Fruit fly (Drosophila melanogaster) whole organism, prepupa: ENCODE measurements around the gene CG10383.

ENCODE experiments used
- Blimp-1 ChIP-seq: fragments of 200-800 bp; sonication (Bioruptor generic); optimal IDR thresholded peaks from 3 replicates; lab custom pipeline; 2017; ENCODE audit warnings: missing biosample characterization, missing genetic modification characterization, mild to moderate bottlenecking, moderate library complexity, missing genetic modification reagents
- CG10631 ChIP-seq: fragments of 200-800 bp; sonication (Bioruptor generic); optimal IDR thresholded peaks from 2 replicates; lab custom pipeline; 2016; ENCODE audit warnings: missing biosample characterization, missing genetic modification characterization
- CG10669 ChIP-seq: fragments of 200-800 bp; sonication (Bioruptor generic); optimal IDR thresholded peaks from 3 replicates; lab custom pipeline; 2018; ENCODE audit warnings: missing biosample characterization, mild to moderate bottlenecking, missing genetic modification characterization, moderate library complexity
- CG11902 ChIP-seq: fragments of 200-800 bp; sonication (Bioruptor generic); optimal IDR thresholded peaks from 3 replicates; lab custom pipeline; 2016; ENCODE audit warnings: missing biosample characterization, missing genetic modification characterization
- CG1621 ChIP-seq: fragments of 200-800 bp; sonication (Bioruptor generic); optimal IDR thresholded peaks from 3 replicates; lab custom pipeline; 2018; ENCODE audit warnings: missing biosample characterization, mild to moderate bottlenecking, missing genetic modification characterization
- CG16779 ChIP-seq: fragments of 200-800 bp; sonication (Bioruptor generic); optimal IDR thresholded peaks from 3 replicates; lab custom pipeline; 2017; ENCODE audit warnings: missing biosample characterization, mild to moderate bottlenecking, missing genetic modification characterization
- CG31627 ChIP-seq: fragments of 200-800 bp; sonication (Bioruptor generic); optimal IDR thresholded peaks from 3 replicates; lab custom pipeline; 2016; ENCODE audit warnings: missing biosample characterization, missing genetic modification characterization
- CG32006 ChIP-seq: fragments of 200-800 bp; sonication (Bioruptor generic); optimal IDR thresholded peaks from 3 replicates; lab custom pipeline; 2017; ENCODE audit warnings: missing biosample characterization, mild to moderate bottlenecking, missing genetic modification characterization
- CG3919 ChIP-seq: fragments of 200-800 bp; sonication (Bioruptor generic); optimal IDR thresholded peaks from 3 replicates; lab custom pipeline; 2016; ENCODE audit warnings: missing biosample characterization, missing genetic modification characterization
- CG6276 ChIP-seq: fragments of 200-800 bp; sonication (Bioruptor generic); optimal IDR thresholded peaks from 2 replicates; lab custom pipeline; 2017; ENCODE audit warnings: missing biosample characterization, mild to moderate bottlenecking, missing genetic modification characterization
- CG6854 ChIP-seq: fragments of 200-800 bp; sonication (Bioruptor generic); optimal IDR thresholded peaks from 2 replicates; lab custom pipeline; 2017; ENCODE audit warnings: missing biosample characterization, mild to moderate bottlenecking, missing genetic modification characterization
- CG8319 ChIP-seq: fragments of 200-800 bp; sonication (Bioruptor generic); optimal IDR thresholded peaks from 3 replicates; lab custom pipeline; 2016; ENCODE audit warnings: missing biosample characterization, missing genetic modification characterization
- CG9139 ChIP-seq: fragments of 200-800 bp; sonication (Bioruptor generic); optimal IDR thresholded peaks from 3 replicates; lab custom pipeline; 2017; ENCODE audit warnings: missing biosample characterization, mild to moderate bottlenecking, missing genetic modification characterization
- Eip75B ChIP-seq: fragments of 200-800 bp; sonication (Bioruptor generic); optimal IDR thresholded peaks from 3 replicates; lab custom pipeline; 2016; ENCODE audit warnings: missing biosample characterization, missing genetic modification characterization
- Eip78C ChIP-seq: fragments of 200-800 bp; sonication (Bioruptor generic); peaks from one replicate; lab custom pipeline; 2016; ENCODE audit warnings: missing biosample characterization, missing genetic modification characterization
- Ets21C ChIP-seq: fragments of 200-800 bp; sonication (Bioruptor generic); optimal IDR thresholded peaks from 3 replicates; lab custom pipeline; 2016; ENCODE audit warnings: missing biosample characterization, missing genetic modification characterization
- Hr38 ChIP-seq: sonication (Bioruptor generic); optimal IDR thresholded peaks from 2 replicates; lab custom pipeline; 2016; ENCODE audit warnings: missing biosample characterization, missing genetic modification characterization
- Hr39 ChIP-seq: fragments of 200-800 bp; sonication (Bioruptor generic); optimal IDR thresholded peaks from 2 replicates; lab custom pipeline; 2016; ENCODE audit warnings: missing biosample characterization, missing genetic modification characterization
- Hr4 ChIP-seq: fragments of 200-800 bp; sonication (Bioruptor generic); optimal IDR thresholded peaks from 3 replicates; lab custom pipeline; 2016; ENCODE audit warnings: missing biosample characterization, missing genetic modification characterization
- Lpt ChIP-seq: fragments of 200-800 bp; sonication (Bioruptor generic); optimal IDR thresholded peaks from 3 replicates; lab custom pipeline; 2016; ENCODE audit warnings: missing biosample characterization, missing genetic modification characterization
- Met ChIP-seq: fragments of 200-800 bp; sonication (Bioruptor generic); optimal IDR thresholded peaks from 3 replicates; lab custom pipeline; 2016; ENCODE audit warnings: missing biosample characterization, missing genetic modification characterization
- OdsH ChIP-seq: fragments of 200-800 bp; sonication (Bioruptor generic); optimal IDR thresholded peaks from 3 replicates; lab custom pipeline; 2016; ENCODE audit warnings: missing biosample characterization, missing genetic modification characterization
- Sox102F ChIP-seq: fragments of 200-800 bp; sonication (Bioruptor generic); optimal IDR thresholded peaks from 2 replicates; lab custom pipeline; 2016; ENCODE audit warnings: missing biosample characterization, mild to moderate bottlenecking, missing genetic modification characterization
- Sox14 ChIP-seq: fragments of 200-800 bp; sonication (Bioruptor generic); optimal IDR thresholded peaks from 3 replicates; lab custom pipeline; 2016; ENCODE audit warnings: missing biosample characterization, missing genetic modification characterization
- Sox15 ChIP-seq: fragments of 200-800 bp; sonication (Bioruptor generic); optimal IDR thresholded peaks from 3 replicates; lab custom pipeline; 2016; ENCODE audit warnings: missing biosample characterization, missing genetic modification characterization
- achi ChIP-seq: fragments of 200-800 bp; sonication (Bioruptor generic); optimal IDR thresholded peaks from 3 replicates; lab custom pipeline; 2016; ENCODE audit warnings: missing biosample characterization, missing genetic modification characterization
- acj6 ChIP-seq: fragments of 200-800 bp; sonication (Bioruptor generic); optimal IDR thresholded peaks from 3 replicates; lab custom pipeline; 2016; ENCODE audit warnings: missing biosample characterization, missing genetic modification characterization
- cyc ChIP-seq: fragments of 200-800 bp; sonication (Bioruptor generic); optimal IDR thresholded peaks from 3 replicates; lab custom pipeline; 2016; ENCODE audit warnings: missing biosample characterization, missing genetic modification characterization
- eg ChIP-seq: fragments of 200-800 bp; sonication (Bioruptor generic); IDR thresholded peaks from 3 replicates; pipeline ENCODE4 v1.3.6; 2022; ENCODE audit warnings: missing biosample characterization, missing genetic modification characterization
- fd85E ChIP-seq: fragments of 200-800 bp; sonication (Bioruptor generic); optimal IDR thresholded peaks from 3 replicates; lab custom pipeline; 2016; ENCODE audit warnings: missing biosample characterization, missing genetic modification characterization
- fkh ChIP-seq: fragments of 200-800 bp; sonication (Bioruptor generic); optimal IDR thresholded peaks from 3 replicates; lab custom pipeline; 2017; ENCODE audit warnings: missing biosample characterization, mild to moderate bottlenecking, missing genetic modification characterization, moderate library complexity
- lz ChIP-seq: fragments of 200-800 bp; sonication (Bioruptor generic); optimal IDR thresholded peaks from 3 replicates; lab custom pipeline; 2016; ENCODE audit warnings: missing biosample characterization, missing genetic modification characterization
- pdm3 ChIP-seq: fragments of 200-800 bp; sonication (Bioruptor generic); optimal IDR thresholded peaks from 3 replicates; lab custom pipeline; 2016; ENCODE audit warnings: missing biosample characterization, missing genetic modification characterization
- salr ChIP-seq, 2 experiments: fragments of 200-800 bp; sonication (Bioruptor generic); optimal IDR thresholded peaks; 3 replicates each; lab custom pipeline; 2016 to 2018; ENCODE audit warnings: missing biosample characterization in 2 of 2, missing genetic modification characterization in 2 of 2, mild to moderate bottlenecking in 1 of 2
- spab ChIP-seq: fragments of 200-800 bp; sonication (Bioruptor generic); optimal IDR thresholded peaks from 2 replicates; lab custom pipeline; 2017; ENCODE audit warnings: missing biosample characterization, mild to moderate bottlenecking, missing genetic modification characterization, missing genetic modification reagents
- svp ChIP-seq: fragments of 200-800 bp; sonication (Bioruptor generic); peaks from one replicate; lab custom pipeline; 2016; ENCODE audit warnings: missing biosample characterization, missing genetic modification characterization

Gene CG10383

DNA sequence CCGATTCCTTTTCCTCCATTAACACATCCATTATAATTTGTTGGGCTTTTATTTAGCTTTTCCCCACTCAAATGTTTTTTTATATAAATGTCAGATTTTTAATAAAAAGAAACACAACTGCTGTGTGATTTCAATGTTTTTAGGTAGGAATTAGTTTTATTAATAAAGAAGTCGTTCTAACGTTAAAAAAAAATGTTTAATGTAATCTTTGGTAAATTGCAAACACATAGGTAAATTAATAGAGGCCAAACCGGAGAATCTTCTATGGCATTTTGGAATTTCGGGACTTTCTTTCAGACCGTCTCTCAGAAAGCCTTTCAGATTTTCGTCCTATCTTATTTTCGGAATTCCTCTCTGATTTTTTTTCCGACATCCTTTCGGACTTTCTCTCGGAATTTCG, 22.2 kb downstream of the CG10383 start, which contains the start of gene CG43339:
Gene CG43339 (minus strand): TSS at position 101 of the 400 bp plus-strand sequence.
- no peak for TF ChIP-seq fd85E (GFP tag; lab: Kevin White, UChicago)
- TF ChIP-seq Sox14 (GFP tag; lab: Kevin White, UChicago) = no peak
- TF ChIP-seq svp (GFP tag; lab: Kevin White, UChicago) = no peak
- TF ChIP-seq Lpt (GFP tag; lab: Kevin White, UChicago) = no peak
- no peak for TF ChIP-seq OdsH
- no peak for TF ChIP-seq Hr38 (GFP tag; lab: Kevin White, UChicago)
- TF ChIP-seq Sox102F = no peak
- no peak for TF ChIP-seq Met
- no peak for TF ChIP-seq CG6276
- TF ChIP-seq spab (GFP tag; lab: Kevin White, UChicago) = no peak
- no peak for TF ChIP-seq CG9139 (GFP tag; lab: Kevin White, UChicago)

DNA sequence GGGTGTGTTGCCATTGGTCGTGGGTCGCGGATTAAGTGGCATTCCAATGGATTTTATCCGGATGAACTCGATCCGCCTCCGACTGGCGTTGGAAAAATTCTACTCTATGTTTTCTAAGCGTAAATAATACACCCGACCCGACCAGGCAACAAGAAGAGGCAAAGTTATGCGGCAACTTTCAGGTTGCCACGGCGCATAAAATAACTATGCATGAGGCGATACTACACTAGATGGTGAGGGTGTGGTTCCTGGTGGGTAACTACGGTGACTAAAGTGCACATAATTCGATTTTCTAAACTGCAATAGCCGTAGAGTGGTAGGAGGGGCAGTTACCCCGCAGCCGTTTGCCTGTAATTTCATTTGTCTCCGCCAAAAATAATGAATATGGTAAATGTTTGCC, 24.3 kb downstream of the CG10383 start, which contains the start of gene CG43338:
Gene CG43338 (minus strand): TSS at position 101 of the 400 bp plus-strand sequence.
- no peak for TF ChIP-seq Eip75B (GFP tag; lab: Kevin White, UChicago)
- no peak for TF ChIP-seq svp (GFP tag; lab: Kevin White, UChicago)
- TF ChIP-seq CG31627 (GFP tag; lab: Kevin White, UChicago) = no peak
- TF ChIP-seq CG8319 (GFP tag; lab: Kevin White, UChicago) = no peak
- TF ChIP-seq CG32006 (GFP tag; lab: Kevin White, UChicago) = no peak
- TF ChIP-seq achi (GFP tag; lab: Kevin White, UChicago) = no peak
- TF ChIP-seq cyc (GFP tag; lab: Kevin White, UChicago) = no peak

DNA sequence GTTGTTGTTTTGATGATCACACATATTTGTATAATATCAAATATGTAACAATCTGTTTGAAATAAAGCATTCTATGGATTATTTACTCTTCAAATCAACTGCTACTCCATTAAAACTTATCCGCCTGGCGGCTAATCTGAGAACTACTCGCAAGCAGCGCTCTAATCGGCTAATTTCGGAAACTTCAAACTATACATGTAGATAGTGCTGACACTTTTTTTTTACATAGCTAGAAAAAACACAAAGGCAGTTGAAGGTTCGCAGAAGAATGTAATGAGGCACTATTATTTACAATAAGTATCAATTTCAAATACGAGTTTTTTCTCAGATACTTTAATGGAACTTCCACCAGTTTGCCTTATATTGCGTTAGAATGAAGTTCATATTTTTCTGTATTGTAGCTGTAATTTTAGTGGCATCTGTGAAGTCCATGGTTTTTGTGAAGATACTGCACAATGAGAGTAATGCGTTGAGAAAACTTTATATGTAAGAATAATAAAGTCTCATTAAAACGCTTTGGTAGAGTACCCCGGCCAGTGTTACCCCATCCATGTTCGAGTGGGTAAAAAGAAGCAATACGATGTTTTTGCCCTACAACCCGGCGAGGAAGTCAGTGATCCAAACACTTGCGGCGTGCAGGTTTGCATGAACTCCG, 29.3 kb downstream of the CG10383 start:
- TF ChIP-seq OdsH (peak; percentile 50), Eip78C (GFP tag; lab: Kevin White, UChicago) (peak; percentile 64), CG11902 (GFP tag; lab: Kevin White, UChicago) (no peak), pdm3 (GFP tag; lab: Kevin White, UChicago) (no peak), Hr39 (GFP tag; lab: Kevin White, UChicago) (peak; percentile 35), acj6 (GFP tag; lab: Kevin White, UChicago) (no peak), CG10669 (GFP tag; lab: Kevin White, UChicago) (peak; percentile 3), svp (GFP tag; lab: Kevin White, UChicago) (peak; percentile 41), Ets21C (GFP tag; lab: Kevin White, UChicago) (peak; percentile 16), CG6854 (GFP tag; lab: Kevin White, UChicago) (no peak), eg (no peak), Hr38 (GFP tag; lab: Kevin White, UChicago) (no peak), cyc (GFP tag; lab: Kevin White, UChicago) (peak; percentile 68), Hr4 (peak; percentile 20), salr (GFP tag; optimal IDR thresholded peaks at IDR 0.05; lab: Kevin White, UChicago) (peak in 1 of 2 experiments; percentile 45), achi (GFP tag; lab: Kevin White, UChicago) (no peak), CG16779 (no peak), CG1621 (tag; lab: Kevin White, UChicago) (no peak), CG3919 (peak; percentile 67), lz (GFP tag; lab: Kevin White, UChicago) (peak; percentile 44), CG31627 (GFP tag; lab: Kevin White, UChicago) (peak; percentile 54), Blimp-1 (GFP tag; lab: Kevin White, UChicago) (no peak), Sox15 (no peak), CG10631 (GFP tag; lab: Kevin White, UChicago) (peak; percentile 28), fkh (GFP tag; lab: Kevin White, UChicago) (peak; percentile 83)
